Fruit fly (Drosophila melanogaster): ENCODE results near the gene vig2.

DNA sequence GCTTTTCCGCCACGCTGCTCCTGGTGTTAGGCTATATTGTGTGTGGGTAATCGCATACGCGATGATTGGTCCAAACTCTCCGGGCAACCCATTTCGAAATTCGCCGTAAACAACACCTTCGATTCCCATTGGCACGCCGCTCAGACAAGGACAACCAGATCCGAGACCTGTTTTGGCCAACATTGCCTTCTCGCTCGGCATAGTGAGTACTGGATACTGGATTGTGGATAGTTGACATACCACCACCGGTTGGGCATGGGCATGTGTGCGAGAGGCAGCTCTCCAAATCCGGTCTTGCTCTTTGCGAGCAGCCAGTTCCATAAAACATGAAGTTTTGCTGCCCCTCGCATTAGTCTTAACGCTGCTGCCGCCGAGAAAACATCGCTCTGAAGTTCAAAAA, 28.5 kb upstream of the vig2 start, which contains the start of gene fd96Cb:
- TF ChIP-seq dmrt93B (GFP tag; optimal IDR thresholded peaks at IDR 0.05): no peak
- no peak for TF ChIP-seq GATAd (GFP tag; optimal IDR thresholded peaks at IDR 0.05)
- TF ChIP-seq Hnf4 (GFP tag; optimal IDR thresholded peaks at IDR 0.05): no peak
- no peak for TF ChIP-seq psq (GFP tag; optimal IDR thresholded peaks at IDR 0.05)
- TF ChIP-seq br (GFP tag; optimal IDR thresholded peaks at IDR 0.05): no peak
- TF ChIP-seq fru (GFP tag; optimal IDR thresholded peaks at IDR 0.05): no peak
- TF ChIP-seq tai (GFP tag; optimal IDR thresholded peaks at IDR 0.05): no peak
- TF ChIP-seq usp (GFP tag; optimal IDR thresholded peaks at IDR 0.05): no peak
- peak; percentile 30 to 74 for TF ChIP-seq dl (GFP tag; optimal IDR thresholded peaks at IDR 0.05; ENCODE audit: insufficient read depth in 1 of 2, partially characterized antibody in 2 of 2)
- no peak for TF ChIP-seq Myc (optimal IDR thresholded peaks at IDR 0.05)
